Fruit fly (Drosophila melanogaster): Measurements from ENCODE around the gene tkv.

dm6 chr2L:5223317-5223716 lies 47.9 kb downstream of the tkv start:
- TF ChIP-seq CG7556 (GFP tag; optimal IDR thresholded peaks at IDR 0.05) (no peak), E2f1 (GFP tag; IDR thresholded peaks at IDR 0.05) (no peak), vfl (GFP tag; optimal IDR thresholded peaks at IDR 0.05) (no peak), Lim3 (GFP tag; IDR thresholded peaks at IDR 0.05) (no peak), maf-S (GFP tag; optimal IDR thresholded peaks at IDR 0.05) (no peak), Six4 (GFP tag; optimal IDR thresholded peaks at IDR 0.05) (no peak), dmrt99B (tag; optimal IDR thresholded peaks at IDR 0.05) (no peak), CG8290 (GFP tag; optimal IDR thresholded peaks at IDR 0.05) (no peak), CG8290 (tag; optimal IDR thresholded peaks at IDR 0.05) (no peak), CG10979 (tag; optimal IDR thresholded peaks at IDR 0.05) (no peak), CG10147 (GFP tag; optimal IDR thresholded peaks at IDR 0.05) (no peak), zfh2 (GFP tag; optimal IDR thresholded peaks at IDR 0.05) (no peak)
